Fruit fly (Drosophila melanogaster): Measurements from ENCODE around the gene Lcp65Ae.

Lcp65Ae gene

DNA sequence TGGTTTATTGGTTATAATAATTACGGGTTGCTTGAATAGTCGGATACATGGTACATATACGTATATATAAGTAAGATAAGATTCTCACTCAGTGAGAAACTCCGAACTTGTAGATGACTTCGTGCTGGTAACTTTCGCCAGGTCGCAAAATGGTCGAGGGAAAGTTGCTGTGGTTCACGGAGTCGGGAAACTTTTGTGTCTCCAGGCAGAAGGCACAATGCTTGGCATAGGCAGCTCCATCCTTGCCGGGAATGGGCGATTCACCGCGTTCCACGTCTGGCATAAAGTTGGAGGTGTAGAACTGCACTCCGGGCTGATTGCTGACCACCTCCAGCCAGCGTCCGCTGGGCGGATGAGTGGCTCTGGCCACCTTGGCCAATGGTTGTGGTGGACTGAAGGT lies 44.7 kb downstream of the Lcp65Ae start, which contains the start of gene CG10469:
CG10469 (minus strand) TSS at position 101 of the 400 bp plus-strand sequence.
- TF ChIP-seq dl (GFP tag; optimal IDR thresholded peaks at IDR 0.05; ENCODE audit: insufficient read depth in 1 of 2, partially characterized antibody in 2 of 2) (no peak), N (GFP tag; optimal IDR thresholded peaks at IDR 0.05) (no peak), ey (GFP tag; optimal IDR thresholded peaks at IDR 0.05) (no peak), Mio (GFP tag; optimal IDR thresholded peaks at IDR 0.05) (no peak)

Data from whole organism, wandering third instar larva.